Fruit fly (Drosophila melanogaster) Kc167 (cell line): Measurements from ENCODE around the gene rols.

Experiments
- Myc ChIP-seq: fragments of >200 bp; optimal IDR thresholded peaks from 2 replicates; lab custom pipeline; 2017; ENCODE audit warnings: missing external identifiers
- Sin3A ChIP-seq: fragments of >200 bp; optimal IDR thresholded peaks from 2 replicates; lab custom pipeline; 2018; ENCODE audit warnings: missing external identifiers
- h ChIP-seq: fragments of >200 bp; optimal IDR thresholded peaks from 3 replicates; lab custom pipeline; 2018; ENCODE audit warnings: missing external identifiers
- insv ChIP-seq: fragments of >200 bp; optimal IDR thresholded peaks from 3 replicates; lab custom pipeline; 2018; ENCODE audit warnings: missing external identifiers
- psq ChIP-seq: fragments of >200 bp; optimal IDR thresholded peaks from 2 replicates; lab custom pipeline; 2017; ENCODE audit warnings: missing external identifiers
- ttk ChIP-seq: sonication (Bioruptor generic); optimal IDR thresholded peaks from 2 replicates; lab custom pipeline; 2017; ENCODE audit warnings: missing external identifiers

dm6 chr3L:12036658-12037057 is 28.0 kb downstream of the rols start:
- TF ChIP-seq psq (lab: Kevin White, UChicago) (no peak), h (lab: Kevin White, UChicago) (no peak), Myc (lab: Kevin White, UChicago) (no peak), Sin3A (no peak), insv (lab: Kevin White, UChicago) (no peak), ttk (no peak)
